Fruit fly (Drosophila melanogaster) S2 (cell line): Measurements from ENCODE around the gene CG31975.

Experiments
- CG8478 ChIP-seq: fragments of >200 bp; optimal IDR thresholded peaks from 2 replicates; lab custom pipeline; 2018
- CTCF ChIP-seq, 2 experiments: fragments of >200 bp; optimal IDR thresholded peaks; 2 replicates each; lab custom pipeline; 2018

DNA sequence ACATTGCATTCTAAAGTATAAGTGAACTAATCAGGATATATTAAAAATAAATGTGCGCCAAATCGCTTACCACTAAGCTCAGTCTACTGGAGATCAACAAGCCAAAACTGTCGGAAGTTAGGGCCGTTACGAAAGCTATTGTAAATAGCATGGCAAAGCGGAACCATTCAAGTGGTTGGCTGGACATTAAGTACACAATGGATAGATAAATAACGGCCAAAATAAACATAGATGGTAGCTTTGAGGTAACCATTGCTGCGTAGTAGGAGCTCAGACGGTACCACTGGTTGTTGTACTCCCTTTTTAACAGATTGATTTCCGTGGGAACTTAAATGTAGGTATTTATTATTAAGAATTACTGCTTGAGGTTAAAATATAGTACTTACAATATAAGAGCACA is 23.0 kb downstream of the CG31975 start:
- TF ChIP-seq CTCF (optimal IDR thresholded peaks at IDR 0.05; lab: Kevin White, UChicago) = no peak
- no peak for TF ChIP-seq CG8478
